Fruit fly (Drosophila melanogaster): ENCODE measurements around the gene Spn27A.
A peak's percentile ranks its signal among the peaks of the same experiment; 100 is the strongest.

Spn27A gene

dm6 chr2L:6717460-6717859 lies 44.3 kb upstream of the Spn27A start, which contains the start of gene Aatf:
Gene Aatf, plus strand, starts transcription at chr2L:6717625.
- no peak for TF ChIP-seq psq (GFP tag; optimal IDR thresholded peaks at IDR 0.05)
- TF ChIP-seq CG32264 (GFP tag; optimal IDR thresholded peaks at IDR 0.05): no peak
- TF ChIP-seq rgr (GFP tag; optimal IDR thresholded peaks at IDR 0.05): no peak
- no peak for TF ChIP-seq HLH106 (tag; optimal IDR thresholded peaks at IDR 0.05)
- no peak for TF ChIP-seq Vsx2 (GFP tag; optimal IDR thresholded peaks at IDR 0.05; ENCODE audit: partially characterized antibody)
- TF ChIP-seq dl (GFP tag; optimal IDR thresholded peaks at IDR 0.05; ENCODE audit: insufficient read depth in 1 of 2, partially characterized antibody in 2 of 2): no peak

dm6 chr2L:6716921-6717320 lies 43.8 kb upstream of the Spn27A start:
- peak; percentile 70 for TF ChIP-seq Myc (optimal IDR thresholded peaks at IDR 0.05)
- TF ChIP-seq foxo (GFP tag; optimal IDR thresholded peaks at IDR 0.05): no peak
- TF ChIP-seq N (GFP tag; optimal IDR thresholded peaks at IDR 0.05): peak; percentile 35

- TF ChIP-seq HLH106 (tag; optimal IDR thresholded peaks at IDR 0.05) (no peak), sv (GFP tag; optimal IDR thresholded peaks at IDR 0.05) (no peak), OdsH (GFP tag; optimal IDR thresholded peaks at IDR 0.05) (no peak), GATAd (GFP tag; optimal IDR thresholded peaks at IDR 0.05) (no peak), sage (GFP tag; optimal IDR thresholded peaks at IDR 0.05) (no peak), Rel (GFP tag; optimal IDR thresholded peaks at IDR 0.05) (no peak), Rel (tag; optimal IDR thresholded peaks at IDR 0.05) (no peak), dsf (GFP tag; optimal IDR thresholded peaks at IDR 0.05; ENCODE audit: borderline replicate concordance) (no peak), N (GFP tag; optimal IDR thresholded peaks at IDR 0.05) (no peak), usp (GFP tag; optimal IDR thresholded peaks at IDR 0.05) (no peak), brk (GFP tag; optimal IDR thresholded peaks at IDR 0.05) (no peak), CG32264 (GFP tag; optimal IDR thresholded peaks at IDR 0.05) (no peak), jim (GFP tag; optimal IDR thresholded peaks at IDR 0.05) (no peak), pan (optimal IDR thresholded peaks at IDR 0.05) (no peak)
These were observed 43.1 kb upstream of the Spn27A start, which contains the start of gene AkhR for dm6 chr2L:6716182-6716770. Gene AkhR, minus strand, starts transcription at chr2L:6716186.

dm6 chr2L:6708997-6709662 lies 36.0 kb upstream of the Spn27A start, which contains the start of gene Tsp:
Gene Tsp, minus strand, starts transcription at chr2L:6709086.
- no peak for TF ChIP-seq Hr78 (GFP tag; optimal IDR thresholded peaks at IDR 0.05)
- peak; percentile 8 for TF ChIP-seq psq (GFP tag; optimal IDR thresholded peaks at IDR 0.05)

dm6 chr2L:6706368-6706919 lies 33.3 kb upstream of the Spn27A start:
- no peak for TF ChIP-seq tai (GFP tag; optimal IDR thresholded peaks at IDR 0.05)
- no peak for TF ChIP-seq Mio (GFP tag; optimal IDR thresholded peaks at IDR 0.05)
- TF ChIP-seq CrebA (GFP tag; optimal IDR thresholded peaks at IDR 0.05; ENCODE audit: borderline replicate concordance): no peak
- TF ChIP-seq dsf (GFP tag; optimal IDR thresholded peaks at IDR 0.05; ENCODE audit: borderline replicate concordance): no peak
- TF ChIP-seq OdsH (GFP tag; optimal IDR thresholded peaks at IDR 0.05): no peak
- TF ChIP-seq dmrt93B (GFP tag; optimal IDR thresholded peaks at IDR 0.05): no peak

- TF ChIP-seq Hr83 (GFP tag; optimal IDR thresholded peaks at IDR 0.05; ENCODE audit: poor library complexity, severe bottlenecking) (no peak), Myc (optimal IDR thresholded peaks at IDR 0.05) (no peak), pan (optimal IDR thresholded peaks at IDR 0.05) (no peak), GATAd (GFP tag; optimal IDR thresholded peaks at IDR 0.05) (no peak), Vsx2 (GFP tag; optimal IDR thresholded peaks at IDR 0.05; ENCODE audit: partially characterized antibody) (no peak), psq (GFP tag; optimal IDR thresholded peaks at IDR 0.05) (no peak), br (GFP tag; optimal IDR thresholded peaks at IDR 0.05) (no peak), dl (GFP tag; optimal IDR thresholded peaks at IDR 0.05; ENCODE audit: insufficient read depth in 1 of 2, partially characterized antibody in 2 of 2) (no peak), Mio (GFP tag; optimal IDR thresholded peaks at IDR 0.05) (no peak), lola (GFP tag; optimal IDR thresholded peaks at IDR 0.05) (no peak), rgr (GFP tag; optimal IDR thresholded peaks at IDR 0.05) (no peak), usp (GFP tag; optimal IDR thresholded peaks at IDR 0.05) (no peak), tai (GFP tag; optimal IDR thresholded peaks at IDR 0.05) (no peak)
These were observed 31.9 kb upstream of the Spn27A start for dm6 chr2L:6705081-6705480.
